Fruit fly (Drosophila melanogaster): ENCODE results near the gene Elovl7.

The Elovl7 gene

dm6 chr3R:7936786-7937363 is 58.8 kb downstream of the Elovl7 start:
- no peak for TF ChIP-seq noc (tag; optimal IDR thresholded peaks at IDR 0.05)
